Worm (Caenorhabditis elegans) whole organism, L1 larva: Measurements from ENCODE around the gene tag-294.

ENCODE experiments used
- alr-1 ChIP-seq: fragments of 200-800 bp; sonication (Bioruptor generic); optimal IDR thresholded peaks from 2 replicates; lab custom pipeline; 2018; ENCODE audit warnings: borderline replicate concordance, mild to moderate bottlenecking, missing genetic modification characterization, missing compliant biosample characterization
- ceh-63 ChIP-seq: fragments of 200-800 bp; sonication (Bioruptor generic); optimal IDR thresholded peaks from 2 replicates; lab custom pipeline; 2018; ENCODE audit warnings: mild to moderate bottlenecking, missing genetic modification characterization, missing compliant biosample characterization
- ceh-8 ChIP-seq: fragments of 200-800 bp; sonication (Bioruptor generic); optimal IDR thresholded peaks from 2 replicates; lab custom pipeline; 2018; ENCODE audit warnings: mild to moderate bottlenecking, missing genetic modification characterization, moderate library complexity, missing compliant biosample characterization
- ceh-88 ChIP-seq: fragments of 200-800 bp; sonication (Bioruptor generic); IDR thresholded peaks from 2 replicates; pipeline ENCODE4 v1.3.6; 2022; ENCODE audit warnings: missing genetic modification characterization, missing compliant biosample characterization
- ceh-90 ChIP-seq: sonication (generic microtip); optimal IDR thresholded peaks from 2 replicates; lab custom pipeline; 2016; ENCODE audit warnings: missing genetic modification characterization, missing compliant biosample characterization
- ces-1 ChIP-seq: fragments of 150-350 bp; optimal IDR thresholded peaks from 2 replicates; lab custom pipeline; 2014; ENCODE audit warnings: missing biosample characterization, missing genetic modification reagents, missing genetic modification characterization
- dsc-1 ChIP-seq: sonication (generic microtip); optimal IDR thresholded peaks from 2 replicates; lab custom pipeline; 2016; ENCODE audit warnings: mild to moderate bottlenecking, missing genetic modification characterization, missing compliant biosample characterization
- elt-3 ChIP-seq, 6 experiments: fragments of 150-350 bp in 1 of 6; sonication (generic microtip); optimal IDR thresholded peaks; 2 replicates each; lab custom pipeline; 2017 to 2018; ENCODE audit warnings: missing biosample characterization in 6 of 6, missing genetic modification characterization in 6 of 6, inconsistent platforms in 1 of 6
- fkh-10 ChIP-seq: sonication (generic microtip); optimal IDR thresholded peaks from 2 replicates; lab custom pipeline; 2017; ENCODE audit warnings: missing biosample characterization, missing genetic modification reagents, missing genetic modification characterization
- fkh-4 ChIP-seq: sonication (generic microtip); optimal IDR thresholded peaks from 2 replicates; lab custom pipeline; 2016; ENCODE audit warnings: missing compliant biosample characterization, missing genetic modification characterization, borderline replicate concordance
- fkh-8 ChIP-seq: sonication (generic microtip); optimal IDR thresholded peaks from 2 replicates; lab custom pipeline; 2016; ENCODE audit warnings: mild to moderate bottlenecking, missing genetic modification characterization, missing compliant biosample characterization
- fos-1 ChIP-seq: fragments of 150-350 bp; optimal IDR thresholded peaks from 2 replicates; lab custom pipeline; 2014; ENCODE audit warnings: missing biosample characterization, missing genetic modification characterization
- grh-1 ChIP-seq: fragments of 200-800 bp; sonication (Bioruptor generic); IDR thresholded peaks from 2 replicates; pipeline ENCODE4 v1.3.6; 2022; ENCODE audit warnings: missing genetic modification reagents, missing genetic modification characterization, missing compliant biosample characterization
- irx-1 ChIP-seq: sonication (generic microtip); optimal IDR thresholded peaks from 2 replicates; lab custom pipeline; 2016; ENCODE audit warnings: missing genetic modification characterization, missing compliant biosample characterization
- isw-1 ChIP-seq: fragments of 200-800 bp; sonication (Bioruptor generic); IDR thresholded peaks from 2 replicates; pipeline ENCODE4 v1.3.6; 2022; ENCODE audit warnings: missing genetic modification characterization, missing compliant biosample characterization
- lin-13 ChIP-seq: fragments of 150-350 bp; optimal IDR thresholded peaks from 2 replicates; lab custom pipeline; 2014; ENCODE audit warnings: missing biosample characterization, missing genetic modification reagents, missing genetic modification characterization
- lin-14 ChIP-seq: fragments of 200-800 bp; sonication (Bioruptor generic); optimal IDR thresholded peaks from 2 replicates; lab custom pipeline; 2018; ENCODE audit warnings: mild to moderate bottlenecking, missing genetic modification characterization, moderate library complexity, missing compliant biosample characterization
- lin-35 ChIP-seq, 2 experiments: fragments of 150-350 bp; optimal IDR thresholded peaks; 2 replicates each; lab custom pipeline; 2014; ENCODE audit warnings: missing biosample characterization in 2 of 2, missing genetic modification characterization in 2 of 2, missing genetic modification reagents in 2 of 2
- lir-3 ChIP-seq: sonication (generic microtip); optimal IDR thresholded peaks from 2 replicates; lab custom pipeline; 2016; ENCODE audit warnings: mild to moderate bottlenecking, missing genetic modification characterization, moderate library complexity, missing compliant biosample characterization; ENCODE audit not compliant: poor library complexity
- mdl-1 ChIP-seq, 2 experiments: fragments of 150-350 bp; optimal IDR thresholded peaks; 2 replicates each; lab custom pipeline; 2014 to 2017; ENCODE audit warnings: missing biosample characterization in 2 of 2, missing genetic modification characterization in 2 of 2, inconsistent platforms in 1 of 2
- mef-2 ChIP-seq: fragments of 150-350 bp; optimal IDR thresholded peaks from 2 replicates; lab custom pipeline; 2014; ENCODE audit warnings: missing biosample characterization, missing genetic modification characterization
- mep-1 ChIP-seq: fragments of 150-350 bp; optimal IDR thresholded peaks from 2 replicates; lab custom pipeline; 2014; ENCODE audit warnings: missing biosample characterization, missing genetic modification characterization
- nhr-11 ChIP-seq: fragments of 150-350 bp; optimal IDR thresholded peaks from 2 replicates; lab custom pipeline; 2014; ENCODE audit warnings: missing biosample characterization, missing genetic modification characterization
- nhr-20 ChIP-seq: sonication (generic microtip); optimal IDR thresholded peaks from 2 replicates; lab custom pipeline; 2016; ENCODE audit warnings: mild to moderate bottlenecking, missing genetic modification characterization, missing compliant biosample characterization
- nhr-237 ChIP-seq: fragments of 150-350 bp; optimal IDR thresholded peaks from 2 replicates; lab custom pipeline; 2014; ENCODE audit warnings: missing biosample characterization, missing genetic modification characterization
- nhr-28 ChIP-seq: fragments of 150-350 bp; optimal IDR thresholded peaks from 2 replicates; lab custom pipeline; 2014; ENCODE audit warnings: missing biosample characterization, missing genetic modification characterization
- nhr-47 ChIP-seq: sonication (generic microtip); optimal IDR thresholded peaks from 2 replicates; lab custom pipeline; 2016; ENCODE audit warnings: mild to moderate bottlenecking, missing genetic modification characterization, moderate library complexity, missing compliant biosample characterization
- nhr-71 ChIP-seq: sonication (generic microtip); optimal IDR thresholded peaks from 2 replicates; lab custom pipeline; 2016; ENCODE audit warnings: mild to moderate bottlenecking, missing genetic modification characterization, moderate library complexity, missing compliant biosample characterization
- nhr-76 ChIP-seq: sonication (generic microtip); optimal IDR thresholded peaks from 2 replicates; lab custom pipeline; 2017; ENCODE audit warnings: missing biosample characterization, missing genetic modification characterization
- nhr-84 ChIP-seq: sonication (generic microtip); optimal IDR thresholded peaks from 2 replicates; lab custom pipeline; 2017; ENCODE audit warnings: missing biosample characterization, missing genetic modification characterization
- nhr-85 ChIP-seq: sonication (generic microtip); peaks from one replicate; lab custom pipeline; 2016; ENCODE audit warnings: missing genetic modification characterization, inconsistent platforms, missing compliant biosample characterization
- nhr-90 ChIP-seq: sonication (generic microtip); optimal IDR thresholded peaks from 2 replicates; lab custom pipeline; 2016; ENCODE audit warnings: mild to moderate bottlenecking, missing genetic modification characterization, missing compliant biosample characterization; ENCODE audit not compliant: poor library complexity
- pax-3 ChIP-seq: fragments of 200-800 bp; sonication (Bioruptor generic); optimal IDR thresholded peaks from 2 replicates; lab custom pipeline; 2018; ENCODE audit warnings: mild to moderate bottlenecking, missing genetic modification characterization, moderate library complexity, missing compliant biosample characterization
- pqm-1 ChIP-seq: sonication (generic microtip); optimal IDR thresholded peaks from 3 replicates; lab custom pipeline; 2017; ENCODE audit warnings: missing biosample characterization, missing genetic modification characterization
- skn-1 ChIP-seq: fragments of 150-350 bp; optimal IDR thresholded peaks from 2 replicates; lab custom pipeline; 2014; ENCODE audit warnings: missing biosample characterization, missing genetic modification characterization
- sptf-1 ChIP-seq: fragments of 150-350 bp; optimal IDR thresholded peaks from 2 replicates; lab custom pipeline; 2014; ENCODE audit warnings: missing biosample characterization, missing genetic modification characterization
- swsn-7 ChIP-seq: sonication (generic microtip); optimal IDR thresholded peaks from 2 replicates; lab custom pipeline; 2016; ENCODE audit warnings: missing genetic modification characterization, missing compliant biosample characterization
- tbx-2 ChIP-seq: sonication (generic microtip); optimal IDR thresholded peaks from 2 replicates; lab custom pipeline; 2016; ENCODE audit warnings: missing genetic modification characterization, missing compliant biosample characterization
- xbp-1 ChIP-seq: sonication (generic microtip); optimal IDR thresholded peaks from 2 replicates; lab custom pipeline; 2016; ENCODE audit warnings: missing genetic modification characterization, missing compliant biosample characterization
- zag-1 ChIP-seq: fragments of 150-350 bp; optimal IDR thresholded peaks from 2 replicates; lab custom pipeline; 2014; ENCODE audit warnings: missing biosample characterization, missing genetic modification characterization
- zip-4 ChIP-seq: fragments of 200-800 bp; sonication (Bioruptor generic); optimal IDR thresholded peaks from 2 replicates; lab custom pipeline; 2018; ENCODE audit warnings: mild to moderate bottlenecking, missing genetic modification characterization, moderate library complexity, missing compliant biosample characterization
- ztf-4 ChIP-seq: fragments of 150-350 bp; optimal IDR thresholded peaks from 2 replicates; lab custom pipeline; 2014; ENCODE audit warnings: missing biosample characterization, missing genetic modification characterization

tag-294 gene

DNA sequence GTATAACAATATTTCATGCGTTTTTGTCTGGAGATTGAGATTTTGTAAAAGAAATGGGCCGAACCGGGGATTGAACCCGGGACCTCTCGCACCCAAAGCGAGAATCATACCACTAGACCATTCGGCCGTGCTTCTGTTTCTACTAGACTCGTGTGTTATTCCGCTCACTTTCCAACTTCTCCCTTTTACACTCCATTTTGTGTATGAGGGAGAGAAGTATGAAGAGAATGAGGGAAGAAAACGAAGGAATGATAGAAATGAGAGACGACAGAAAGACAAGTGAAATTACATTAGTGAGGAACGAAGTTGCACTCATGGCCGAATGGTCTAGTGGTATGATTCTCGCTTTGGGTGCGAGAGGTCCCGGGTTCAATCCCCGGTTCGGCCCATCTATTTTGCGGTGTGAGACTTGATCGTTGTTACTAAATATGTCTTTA, 38.0 kb upstream of the tag-294 start (continued):
- no peak for TF ChIP-seq ceh-63 (GFP tag; lab: Kevin White, UChicago)
- TF ChIP-seq fkh-10 (GFP tag; lab: Kevin White, UChicago) = peak; percentile 19
- TF ChIP-seq mdl-1 (tag; optimal IDR thresholded peaks at IDR 0.05; lab: Kevin White, UChicago) = peak in 1 of 2 experiments; percentile 82
- TF ChIP-seq nhr-20 (tag; lab: Kevin White, UChicago) = peak; percentile 93
- peak; percentile 70 for TF ChIP-seq fkh-8 (tag; lab: Kevin White, UChicago)
- peak; percentile 49 to 73 for TF ChIP-seq lin-35 (GFP tag; optimal IDR thresholded peaks at IDR 0.05; lab: Kevin White, UChicago)
- TF ChIP-seq nhr-85 = peak; percentile 91
- peak; percentile 80; the same call in 1 of the 2 replicates for TF ChIP-seq ceh-88 (GFP tag; lab: Robert Waterston, UW)
- TF ChIP-seq fkh-4 (tag; lab: Kevin White, UChicago) = peak; percentile 29
- TF ChIP-seq ztf-4 (tag; lab: Kevin White, UChicago) = peak; percentile 82
- no peak for TF ChIP-seq alr-1 (tag; lab: Kevin White, UChicago)
- TF ChIP-seq mef-2 = peak; percentile 4
- peak; percentile 88 for TF ChIP-seq irx-1 (tag; lab: Kevin White, UChicago)

DNA sequence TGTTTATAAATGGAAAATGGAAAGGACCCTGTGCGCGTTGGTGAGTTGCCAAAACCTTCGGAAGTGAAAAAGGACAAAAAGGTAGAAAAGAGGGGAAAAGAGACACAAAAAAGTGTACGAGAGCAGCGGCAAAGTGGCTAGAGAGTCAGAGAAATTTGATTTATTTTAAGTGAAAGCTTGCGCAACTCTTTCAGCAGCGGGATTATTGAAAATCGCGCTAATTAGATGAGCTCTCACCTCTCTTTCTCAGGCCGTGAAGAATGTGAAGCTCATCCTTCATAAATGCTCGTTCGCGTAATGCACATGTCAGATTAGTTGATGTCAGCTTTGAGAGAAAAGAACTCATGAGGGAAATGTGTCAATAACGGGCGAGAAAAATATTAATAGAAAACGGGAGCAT, 36.0 kb upstream of the tag-294 start:
- TF ChIP-seq zip-4 (GFP tag; lab: Kevin White, UChicago) (no peak), lir-3 (tag; lab: Kevin White, UChicago) (no peak), nhr-237 (tag; lab: Kevin White, UChicago) (no peak), elt-3 (tag; optimal IDR thresholded peaks at IDR 0.05; lab: Kevin White, UChicago) (no peak), ces-1 (GFP tag; lab: Kevin White, UChicago) (peak; percentile 61), nhr-90 (tag; lab: Kevin White, UChicago) (no peak), ceh-90 (tag; lab: Kevin White, UChicago) (no peak), dsc-1 (tag; lab: Kevin White, UChicago) (peak; percentile 90), irx-1 (tag; lab: Kevin White, UChicago) (peak; percentile 31), isw-1 (GFP tag; lab: Robert Waterston, UW) (peak; percentile 9; the same call in 1 of the 2 replicates), nhr-76 (no peak), swsn-7 (tag; lab: Kevin White, UChicago) (no peak), grh-1 (no peak), nhr-84 (tag; lab: Kevin White, UChicago) (no peak), nhr-47 (tag; lab: Kevin White, UChicago) (peak; percentile 31), zag-1 (tag; lab: Kevin White, UChicago) (no peak), lin-13 (GFP tag; lab: Kevin White, UChicago) (no peak), lin-14 (GFP tag; lab: Kevin White, UChicago) (peak; percentile 76), fkh-10 (GFP tag; lab: Kevin White, UChicago) (peak; percentile 81), skn-1 (tag; lab: Kevin White, UChicago) (no peak), fkh-4 (tag; lab: Kevin White, UChicago) (no peak), fos-1 (tag; lab: Kevin White, UChicago) (no peak), sptf-1 (no peak), ceh-8 (GFP tag; lab: Kevin White, UChicago) (peak; percentile 26), xbp-1 (tag; lab: Kevin White, UChicago) (peak; percentile 11), tbx-2 (tag; lab: Kevin White, UChicago) (peak; percentile 22), fkh-8 (tag; lab: Kevin White, UChicago) (peak; percentile 11)

ce11 chrX:5798690-5799089, 35.5 kb upstream of the tag-294 start, which contains the start of gene F46G11.4:
F46G11.4 (minus strand) TSS chrX:5798790.
- no peak for TF ChIP-seq pax-3 (tag; lab: Kevin White, UChicago)
- no peak for TF ChIP-seq mep-1
- TF ChIP-seq lin-14 (GFP tag; lab: Kevin White, UChicago) = no peak
- no peak for TF ChIP-seq pqm-1 (tag; lab: Kevin White, UChicago)
- no peak for TF ChIP-seq nhr-11 (tag; lab: Kevin White, UChicago)
- TF ChIP-seq nhr-28 (tag; lab: Kevin White, UChicago) = no peak
- no peak for TF ChIP-seq mef-2
- TF ChIP-seq nhr-47 (tag; lab: Kevin White, UChicago) = no peak
- TF ChIP-seq nhr-71 (tag; lab: Kevin White, UChicago) = no peak
- no peak for TF ChIP-seq ceh-63 (GFP tag; lab: Kevin White, UChicago)
- TF ChIP-seq nhr-90 (tag; lab: Kevin White, UChicago) = no peak
